Worm (Caenorhabditis elegans): ENCODE results near the gene F28C6.9.

F28C6.9 gene

DNA sequence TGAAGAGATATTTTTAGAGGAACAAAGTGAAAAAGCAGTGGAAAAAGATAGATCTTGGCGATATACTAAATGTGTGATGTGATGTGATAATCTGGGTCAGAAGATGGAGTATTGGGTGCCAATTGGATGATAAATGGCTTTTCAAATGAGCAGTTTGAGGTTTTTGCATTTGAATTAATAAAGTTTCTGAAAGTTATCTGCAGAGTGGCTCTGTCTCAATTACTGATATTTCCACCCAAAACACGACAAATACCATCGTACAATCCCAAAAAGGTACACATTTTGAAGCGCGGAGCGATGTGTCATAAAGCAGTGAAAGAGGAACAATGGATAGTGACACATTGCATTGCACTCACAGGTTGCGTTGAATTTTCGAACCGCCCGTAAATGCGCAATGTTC, 29.6 kb upstream of the F28C6.9 start:
- 0 out of 2 replicates have a peak, but pooled peaks have one; percentile 20 for TF ChIP-seq ztf-23 (GFP tag; IDR thresholded peaks at IDR 0.05)
- no peak for TF ChIP-seq tab-1 (GFP tag; IDR thresholded peaks at IDR 0.05)
- no peak for TF ChIP-seq med-1 (GFP tag; optimal IDR thresholded peaks at IDR 0.05; ENCODE audit: insufficient read depth)
- TF ChIP-seq flt-1 (GFP tag; IDR thresholded peaks at IDR 0.05) = no peak
- TF ChIP-seq klf-2 (GFP tag; conservative IDR thresholded peaks at IDR 0.05) = no peak
- TF ChIP-seq cog-1 (tag; optimal IDR thresholded peaks at IDR 0.05) = no peak
- TF ChIP-seq T22C8.4 (GFP tag; IDR thresholded peaks at IDR 0.05) = no peak
- TF ChIP-seq ztf-29 (GFP tag; IDR thresholded peaks at IDR 0.05) = no peak

ce11 chrII:8637615-8638014, 27.6 kb upstream of the F28C6.9 start, which contains the start of gene vab-9:
Gene vab-9 (minus strand): TSS chrII:8637715.
- TF ChIP-seq cog-1 (tag; optimal IDR thresholded peaks at IDR 0.05) (no peak), ztf-29 (GFP tag; IDR thresholded peaks at IDR 0.05) (no peak), med-1 (GFP tag; optimal IDR thresholded peaks at IDR 0.05; ENCODE audit: insufficient read depth) (no peak), flt-1 (GFP tag; IDR thresholded peaks at IDR 0.05) (no peak), klf-2 (GFP tag; conservative IDR thresholded peaks at IDR 0.05) (no peak), tab-1 (GFP tag; IDR thresholded peaks at IDR 0.05) (no peak), T22C8.4 (GFP tag; IDR thresholded peaks at IDR 0.05) (no peak), ref-1 (GFP tag; conservative IDR thresholded peaks at IDR 0.05) (no peak), ztf-23 (GFP tag; IDR thresholded peaks at IDR 0.05) (no peak)

DNA sequence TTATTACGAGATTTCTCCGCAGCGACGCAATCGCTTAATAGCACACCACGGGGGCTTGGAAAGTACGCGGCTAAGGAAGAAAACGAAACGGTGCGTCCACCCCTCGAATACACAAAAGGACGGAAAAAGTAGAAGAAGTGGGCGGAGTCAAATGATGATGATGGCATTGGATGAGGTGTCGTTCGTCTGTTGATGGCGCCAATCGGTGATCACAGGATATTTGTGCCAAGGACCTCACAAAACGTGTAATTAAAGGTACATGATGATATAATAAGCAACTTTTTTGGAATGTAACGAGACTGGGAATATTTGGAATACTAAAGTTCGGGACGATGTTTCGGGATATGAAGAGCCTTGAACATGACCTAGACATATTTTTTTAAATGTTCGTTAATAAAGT, 24.4 kb upstream of the F28C6.9 start, which contains the start of gene cutl-12:
Gene cutl-12 (minus strand): TSS at position 101 of the 400 bp plus-strand sequence.
- TF ChIP-seq T22C8.4 (GFP tag; IDR thresholded peaks at IDR 0.05) = no peak
- no peak for TF ChIP-seq ztf-23 (GFP tag; IDR thresholded peaks at IDR 0.05)
- TF ChIP-seq tab-1 (GFP tag; IDR thresholded peaks at IDR 0.05) = no peak
- no peak for TF ChIP-seq ref-1 (GFP tag; conservative IDR thresholded peaks at IDR 0.05)
- TF ChIP-seq cog-1 (tag; optimal IDR thresholded peaks at IDR 0.05) = no peak
- TF ChIP-seq ztf-29 (GFP tag; IDR thresholded peaks at IDR 0.05) = no peak
- TF ChIP-seq klf-2 (GFP tag; conservative IDR thresholded peaks at IDR 0.05) = no peak
- no peak for TF ChIP-seq med-1 (GFP tag; optimal IDR thresholded peaks at IDR 0.05; ENCODE audit: insufficient read depth)
- TF ChIP-seq flt-1 (GFP tag; IDR thresholded peaks at IDR 0.05) = no peak

ce11 chrII:8631766-8632165, 21.8 kb upstream of the F28C6.9 start:
- TF ChIP-seq ztf-29 (GFP tag; IDR thresholded peaks at IDR 0.05) (no peak), T22C8.4 (GFP tag; IDR thresholded peaks at IDR 0.05) (no peak), ztf-23 (GFP tag; IDR thresholded peaks at IDR 0.05) (no peak), cog-1 (tag; optimal IDR thresholded peaks at IDR 0.05) (no peak), flt-1 (GFP tag; IDR thresholded peaks at IDR 0.05) (no peak), med-1 (GFP tag; optimal IDR thresholded peaks at IDR 0.05; ENCODE audit: insufficient read depth) (no peak), ref-1 (GFP tag; conservative IDR thresholded peaks at IDR 0.05) (no peak), klf-2 (GFP tag; conservative IDR thresholded peaks at IDR 0.05) (no peak), tab-1 (GFP tag; IDR thresholded peaks at IDR 0.05) (no peak)

DNA sequence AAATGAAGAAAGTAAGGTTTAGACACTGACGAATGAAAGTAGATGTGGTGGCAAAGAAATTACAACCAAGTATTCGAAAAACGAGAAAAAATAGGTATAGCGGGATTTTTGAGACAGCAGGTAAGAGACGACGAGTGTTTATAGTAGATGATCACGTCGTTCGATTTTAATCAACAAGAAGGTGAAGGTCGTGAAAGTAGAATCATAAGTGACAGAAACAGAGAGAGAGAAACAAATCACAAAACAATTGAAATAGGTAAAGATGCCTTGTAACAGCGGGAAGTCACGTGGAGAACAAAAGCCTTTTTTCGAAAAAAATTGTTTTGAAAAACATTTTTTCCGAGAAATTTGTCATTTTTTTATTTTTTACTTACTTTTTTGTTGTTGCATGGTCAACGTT, 20.1 kb upstream of the F28C6.9 start, which contains the start of gene T22C8.6:
Gene T22C8.6 (minus strand): TSS at position 194 of the 400 bp plus-strand sequence.
- TF ChIP-seq klf-2 (GFP tag; conservative IDR thresholded peaks at IDR 0.05) (no peak), cog-1 (tag; optimal IDR thresholded peaks at IDR 0.05) (no peak), med-1 (GFP tag; optimal IDR thresholded peaks at IDR 0.05; ENCODE audit: insufficient read depth) (no peak), T22C8.4 (GFP tag; IDR thresholded peaks at IDR 0.05) (no peak), ref-1 (GFP tag; conservative IDR thresholded peaks at IDR 0.05) (no peak), ztf-23 (GFP tag; IDR thresholded peaks at IDR 0.05) (no peak), ztf-29 (GFP tag; IDR thresholded peaks at IDR 0.05) (no peak), tab-1 (GFP tag; IDR thresholded peaks at IDR 0.05) (no peak), flt-1 (GFP tag; IDR thresholded peaks at IDR 0.05) (no peak)

DNA sequence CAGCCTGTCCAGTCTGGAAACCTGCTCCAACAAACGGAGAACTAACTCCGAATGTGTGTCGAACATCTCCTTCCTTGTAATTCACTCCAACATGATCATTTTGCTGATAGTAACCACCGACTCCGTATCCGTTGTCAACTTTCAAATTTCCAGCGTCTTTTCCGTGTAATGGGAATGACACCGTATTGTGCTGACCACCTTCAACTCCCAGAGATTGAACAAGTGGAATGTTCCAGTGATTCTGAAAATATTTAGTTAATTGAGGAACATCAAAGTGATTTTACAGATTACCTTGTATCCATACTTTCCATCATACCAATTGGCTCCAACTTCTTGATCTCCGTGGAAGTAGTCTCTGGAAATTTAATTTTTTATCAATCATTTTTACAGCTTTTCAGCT, 17.9 kb upstream of the F28C6.9 start:
- TF ChIP-seq tab-1 (GFP tag; IDR thresholded peaks at IDR 0.05) (no peak), klf-2 (GFP tag; conservative IDR thresholded peaks at IDR 0.05) (no peak), T22C8.4 (GFP tag; IDR thresholded peaks at IDR 0.05) (no peak)

- no peak for TF ChIP-seq klf-2 (GFP tag; conservative IDR thresholded peaks at IDR 0.05)
- no peak for TF ChIP-seq T22C8.4 (GFP tag; IDR thresholded peaks at IDR 0.05)
- TF ChIP-seq med-1 (GFP tag; optimal IDR thresholded peaks at IDR 0.05; ENCODE audit: insufficient read depth) = no peak
- TF ChIP-seq ztf-29 (GFP tag; IDR thresholded peaks at IDR 0.05) = no peak
- TF ChIP-seq cog-1 (tag; optimal IDR thresholded peaks at IDR 0.05) = no peak
- no peak for TF ChIP-seq ztf-23 (GFP tag; IDR thresholded peaks at IDR 0.05)
- TF ChIP-seq ref-1 (GFP tag; conservative IDR thresholded peaks at IDR 0.05) = no peak
Observed at ce11 chrII:8626598-8626997, 16.6 kb upstream of the F28C6.9 start.

- no peak for TF ChIP-seq ztf-23 (GFP tag; IDR thresholded peaks at IDR 0.05)
- TF ChIP-seq cog-1 (tag; optimal IDR thresholded peaks at IDR 0.05) = no peak
- TF ChIP-seq med-1 (GFP tag; optimal IDR thresholded peaks at IDR 0.05; ENCODE audit: insufficient read depth) = no peak
- TF ChIP-seq flt-1 (GFP tag; IDR thresholded peaks at IDR 0.05) = no peak
- TF ChIP-seq klf-2 (GFP tag; conservative IDR thresholded peaks at IDR 0.05) = no peak
- no peak for TF ChIP-seq ref-1 (GFP tag; conservative IDR thresholded peaks at IDR 0.05)
- TF ChIP-seq T22C8.4 (GFP tag; IDR thresholded peaks at IDR 0.05) = no peak
- no peak for TF ChIP-seq tab-1 (GFP tag; IDR thresholded peaks at IDR 0.05)
- TF ChIP-seq ztf-29 (GFP tag; IDR thresholded peaks at IDR 0.05) = no peak
Observed at ce11 chrII:8625163-8625562, 15.2 kb upstream of the F28C6.9 start, which contains the start of gene sptf-2. Gene sptf-2 (plus strand): TSS chrII:8625459.

DNA sequence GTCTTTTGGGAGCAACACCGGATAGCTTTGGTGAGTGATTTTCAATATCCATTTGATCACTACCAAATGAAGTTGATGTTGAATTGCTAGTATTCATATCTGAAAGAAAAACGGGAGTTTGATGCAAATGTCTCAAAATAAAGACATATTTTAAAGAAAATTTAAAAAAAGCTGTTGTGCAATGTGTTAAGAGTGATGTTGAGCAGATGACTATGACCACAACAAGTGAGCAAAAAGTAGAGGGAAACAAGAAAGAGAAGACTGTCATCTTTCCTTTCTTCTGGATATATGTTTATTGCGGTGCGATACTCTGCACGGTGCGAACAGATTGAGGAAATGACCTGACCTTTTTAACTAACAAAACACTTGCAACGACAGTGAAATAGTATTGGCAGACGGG, 13.4 kb upstream of the F28C6.9 start, which contains the start of gene T22C8.4:
Gene T22C8.4 (minus strand): TSS at position 101 of the 400 bp plus-strand sequence.
- TF ChIP-seq med-1 (GFP tag; optimal IDR thresholded peaks at IDR 0.05; ENCODE audit: insufficient read depth) (no peak), flt-1 (GFP tag; IDR thresholded peaks at IDR 0.05) (no peak), ref-1 (GFP tag; conservative IDR thresholded peaks at IDR 0.05) (no peak), klf-2 (GFP tag; conservative IDR thresholded peaks at IDR 0.05) (no peak), T22C8.4 (GFP tag; IDR thresholded peaks at IDR 0.05) (no peak), cog-1 (tag; optimal IDR thresholded peaks at IDR 0.05) (no peak), ztf-23 (GFP tag; IDR thresholded peaks at IDR 0.05) (no peak), ztf-29 (GFP tag; IDR thresholded peaks at IDR 0.05) (no peak), tab-1 (GFP tag; IDR thresholded peaks at IDR 0.05) (no peak)

DNA sequence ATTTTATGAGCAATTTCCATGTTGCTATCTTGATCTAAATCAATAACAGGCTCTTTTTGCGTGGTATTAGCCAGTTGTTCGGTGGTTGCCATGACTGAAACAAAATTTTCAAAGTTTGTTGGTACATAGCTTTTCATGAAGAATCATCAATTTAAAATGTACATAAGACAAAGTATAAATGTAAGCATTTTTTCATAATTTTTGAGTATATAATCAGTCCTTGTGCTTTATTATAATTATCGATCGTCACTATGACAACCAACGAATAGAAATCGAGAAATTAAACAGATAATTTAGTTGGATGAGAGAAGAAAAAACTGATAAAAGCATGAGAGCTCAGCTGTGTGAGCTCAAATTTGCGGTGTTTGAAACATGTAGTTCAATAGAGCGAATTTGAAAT, 11.9 kb upstream of the F28C6.9 start, which contains the start of gene T22C8.3:
Gene T22C8.3 (minus strand): TSS at position 101 of the 400 bp plus-strand sequence.
- no peak for TF ChIP-seq tab-1 (GFP tag; IDR thresholded peaks at IDR 0.05)
- TF ChIP-seq ztf-23 (GFP tag; IDR thresholded peaks at IDR 0.05) = no peak
- no peak for TF ChIP-seq klf-2 (GFP tag; conservative IDR thresholded peaks at IDR 0.05)
- no peak for TF ChIP-seq ztf-29 (GFP tag; IDR thresholded peaks at IDR 0.05)
- TF ChIP-seq T22C8.4 (GFP tag; IDR thresholded peaks at IDR 0.05) = no peak
- no peak for TF ChIP-seq cog-1 (tag; optimal IDR thresholded peaks at IDR 0.05)
- no peak for TF ChIP-seq med-1 (GFP tag; optimal IDR thresholded peaks at IDR 0.05; ENCODE audit: insufficient read depth)
- no peak for TF ChIP-seq ref-1 (GFP tag; conservative IDR thresholded peaks at IDR 0.05)
- no peak for TF ChIP-seq flt-1 (GFP tag; IDR thresholded peaks at IDR 0.05)
